Fruit fly (Drosophila melanogaster) whole organism, embryonic: ENCODE results near the gene pbl.

Source experiments
- CG10462 ChIP-seq: fragments of 200-800 bp; sonication (Bioruptor generic); optimal IDR thresholded peaks from 2 replicates; lab custom pipeline; 2016; ENCODE audit warnings: missing biosample characterization, missing genetic modification characterization
- CG14441 ChIP-seq: fragments of 200-800 bp; sonication (Bioruptor generic); IDR thresholded peaks from 2 replicates; pipeline ENCODE4 v1.3.6; 2022; ENCODE audit warnings: missing biosample characterization, missing genetic modification characterization
- Dbx ChIP-seq: fragments of 200-800 bp; sonication (Bioruptor generic); IDR thresholded peaks from 3 replicates; pipeline ENCODE4 v1.3.6; 2022; ENCODE audit warnings: missing biosample characterization, missing genetic modification characterization
- Lim3 ChIP-seq: fragments of 200-800 bp; sonication (Bioruptor generic); IDR thresholded peaks from 2 replicates; pipeline ENCODE4 v1.3.6; 2022; ENCODE audit warnings: missing biosample characterization, missing genetic modification characterization
- Lpt ChIP-seq: fragments of >200 bp; optimal IDR thresholded peaks from 2 replicates; lab custom pipeline; 2018; ENCODE audit warnings: missing biosample characterization, missing genetic modification characterization
- NC2β ChIP-seq: fragments of 200-800 bp; sonication (Bioruptor generic); optimal IDR thresholded peaks from 2 replicates; lab custom pipeline; 2016; ENCODE audit warnings: missing biosample characterization, missing genetic modification characterization
- amos ChIP-seq: fragments of 200-800 bp; sonication (Bioruptor generic); IDR thresholded peaks from 2 replicates; pipeline ENCODE4 v1.3.6; 2022; ENCODE audit warnings: missing biosample characterization, missing genetic modification characterization; ENCODE audit not compliant: partially characterized antibody
- ems ChIP-seq: fragments of 200-800 bp; sonication (Bioruptor generic); optimal IDR thresholded peaks from 3 replicates; lab custom pipeline; 2016; ENCODE audit warnings: missing biosample characterization, missing genetic modification characterization
- hb ChIP-seq: fragments of 200-800 bp; sonication (Bioruptor generic); IDR thresholded peaks from 3 replicates; pipeline ENCODE4 v1.3.6; 2022; ENCODE audit warnings: missing biosample characterization, missing genetic modification characterization; ENCODE audit not compliant: partially characterized antibody
- lilli ChIP-seq: fragments of 200-800 bp; sonication (Bioruptor generic); optimal IDR thresholded peaks from 3 replicates; lab custom pipeline; 2016; ENCODE audit warnings: missing biosample characterization, missing genetic modification characterization
- unc-4 ChIP-seq: fragments of 200-800 bp; sonication (Bioruptor generic); IDR thresholded peaks from 2 replicates; pipeline ENCODE4 v1.3.6; 2022; ENCODE audit warnings: missing biosample characterization, missing genetic modification characterization; ENCODE audit not compliant: partially characterized antibody

DNA sequence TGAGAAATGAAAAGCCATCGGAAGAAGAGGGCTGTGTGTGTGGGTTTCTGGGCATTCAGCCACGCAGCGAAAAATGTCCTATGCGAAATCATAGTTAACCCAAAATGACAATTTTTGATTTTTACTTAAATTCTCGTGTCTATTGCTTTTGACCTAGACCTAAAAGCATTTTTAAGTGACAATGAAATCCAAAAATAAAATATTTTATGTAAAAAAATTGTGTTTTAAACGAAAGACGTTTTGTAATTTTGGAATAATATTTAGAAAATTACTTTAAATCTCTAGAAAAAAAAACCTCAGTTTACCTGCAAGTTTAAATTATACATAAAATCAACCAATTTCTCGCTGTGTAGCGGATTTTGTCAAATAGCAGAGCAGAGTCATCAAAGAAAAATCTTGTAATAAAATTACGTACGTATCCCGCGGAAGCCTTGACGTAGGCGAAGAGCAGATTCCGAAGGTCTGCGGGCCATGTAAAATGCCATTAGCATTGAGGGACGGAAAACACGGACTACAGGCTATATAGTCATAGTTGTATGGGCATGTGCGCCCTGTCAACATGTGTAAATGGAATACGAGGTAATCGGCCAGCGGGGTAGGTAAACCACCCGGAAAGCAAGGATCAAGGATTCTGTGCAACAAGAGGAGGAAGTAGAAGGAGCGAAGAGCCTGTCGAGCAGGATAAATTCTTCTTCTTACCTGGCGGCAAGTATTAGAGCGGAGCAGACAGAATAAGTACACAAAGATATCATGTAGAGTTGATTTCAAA is 1.9 kb downstream of the pbl start:
- no peak for TF ChIP-seq Lpt
- no peak for TF ChIP-seq ems (GFP tag; lab: Kevin White, UChicago)
- no peak for TF ChIP-seq hb (GFP tag; lab: Robert Waterston, UW)
- no peak for TF ChIP-seq NC2β (GFP tag; lab: Kevin White, UChicago)
- no peak for TF ChIP-seq Dbx (GFP tag; lab: Robert Waterston, UW)
- no peak for TF ChIP-seq Lim3 (GFP tag; lab: Robert Waterston, UW)
- TF ChIP-seq CG14441 (GFP tag; lab: Robert Waterston, UW): no peak
- TF ChIP-seq lilli (GFP tag; lab: Kevin White, UChicago): peak; percentile 32
- no peak for TF ChIP-seq amos (GFP tag; lab: Robert Waterston, UW)
- TF ChIP-seq unc-4 (GFP tag; lab: Robert Waterston, UW): no peak
- TF ChIP-seq CG10462 (GFP tag; lab: Kevin White, UChicago): no peak
